Fruit fly (Drosophila melanogaster): ENCODE measurements around the gene CG32148.
A peak's percentile ranks its signal among the peaks of the same experiment; 100 is the strongest.

CG32148 gene

DNA sequence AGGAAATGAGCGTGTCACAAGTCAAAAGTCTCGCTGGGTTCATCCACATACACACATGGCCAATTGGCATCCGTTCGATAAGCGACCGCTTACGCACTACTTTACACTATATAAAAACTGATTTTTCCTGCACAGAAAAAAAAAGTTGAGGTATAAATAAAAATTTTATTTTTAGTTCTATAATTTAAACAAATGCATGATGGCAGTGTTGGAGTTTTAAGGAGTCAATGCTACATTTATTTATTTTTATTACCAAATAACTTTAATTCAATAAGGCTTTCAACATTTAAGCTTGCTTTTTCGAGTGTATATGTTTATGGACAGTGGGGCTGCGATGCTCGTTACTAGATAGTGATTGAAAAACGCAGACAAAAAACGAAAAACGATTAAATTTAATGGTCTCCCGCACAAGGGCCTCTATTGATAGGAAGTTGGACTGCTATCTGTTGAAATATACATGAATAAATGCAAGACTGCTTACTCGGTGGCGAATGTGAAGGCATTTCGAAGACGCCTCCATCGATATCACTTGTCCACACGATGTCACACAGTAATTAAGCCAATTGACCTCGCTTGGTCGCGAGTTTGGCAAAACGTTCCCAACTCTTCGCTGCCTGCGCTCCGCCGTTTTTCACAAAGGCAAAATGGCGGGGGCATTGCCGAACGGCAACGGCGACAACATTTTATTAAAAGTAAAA lies 11.5 kb upstream of the CG32148 start (continued):
- TF ChIP-seq B-H1 (GFP tag; IDR thresholded peaks at IDR 0.05) (peak; percentile 49), slou (GFP tag; optimal IDR thresholded peaks at IDR 0.05) (peak; percentile 25), CG6791 (GFP tag; IDR thresholded peaks at IDR 0.05; ENCODE audit: partially characterized antibody) (no peak), CrebB (tag; optimal IDR thresholded peaks at IDR 0.05) (peak; percentile 71), CG10979 (tag; optimal IDR thresholded peaks at IDR 0.05) (peak; percentile 78), Opbp (GFP tag; IDR thresholded peaks at IDR 0.05; ENCODE audit: partially characterized antibody) (no peak), CG2120 (GFP tag; optimal IDR thresholded peaks at IDR 0.05) (peak; percentile 68), schlank (tag; optimal IDR thresholded peaks at IDR 0.05) (no peak), Dip2 (GFP tag; IDR thresholded peaks at IDR 0.05) (no peak), CG4424 (GFP tag; optimal IDR thresholded peaks at IDR 0.05) (peak; percentile 78), sens (GFP tag) (peak; percentile 90), CG17829 (tag; optimal IDR thresholded peaks at IDR 0.05) (peak; percentile 88), Nf-YC (tag; optimal IDR thresholded peaks at IDR 0.05) (peak; percentile 57), dmrt99B (tag; optimal IDR thresholded peaks at IDR 0.05) (peak; percentile 87), Hr51 (GFP tag; optimal IDR thresholded peaks at IDR 0.05) (peak in 1 of 2 experiments; percentile 84), tna (GFP tag; IDR thresholded peaks at IDR 0.05; ENCODE audit: partially characterized antibody) (no peak), dpn (GFP tag; optimal IDR thresholded peaks at IDR 0.05) (peak in 1 of 2 experiments; percentile 60), MESR4 (GFP tag; optimal IDR thresholded peaks at IDR 0.05) (no peak), mld (GFP tag; IDR thresholded peaks at IDR 0.05; ENCODE audit: partially characterized antibody) (no peak), row (GFP tag; IDR thresholded peaks at IDR 0.05) (peak; percentile 83), bigmax (GFP tag; optimal IDR thresholded peaks at IDR 0.05) (no peak), Six4 (GFP tag; optimal IDR thresholded peaks at IDR 0.05) (peak; percentile 66), otp (GFP tag; IDR thresholded peaks at IDR 0.05) (peak; percentile 46; the same call in 1 of the 3 replicates), CG9437 (GFP tag; optimal IDR thresholded peaks at IDR 0.05) (peak; percentile 69), sens-2 (GFP tag; IDR thresholded peaks at IDR 0.05) (peak; percentile 65), CG1792 (GFP tag; optimal IDR thresholded peaks at IDR 0.05) (peak; percentile 62), slp2 (GFP tag; optimal IDR thresholded peaks at IDR 0.05) (peak; percentile 20), fd3F (GFP tag; optimal IDR thresholded peaks at IDR 0.05) (peak; percentile 68), pum (GFP tag; optimal IDR thresholded peaks at IDR 0.05) (peak; percentile 47), mam (GFP tag; optimal IDR thresholded peaks at IDR 0.05) (peak; percentile 5), dimm (GFP tag; IDR thresholded peaks at IDR 0.05) (no peak), so (GFP tag; IDR thresholded peaks at IDR 0.05) (peak; percentile 69; the same call in 1 of the 3 replicates), exex (tag; optimal IDR thresholded peaks at IDR 0.05) (peak; percentile 16), zfh2 (GFP tag; optimal IDR thresholded peaks at IDR 0.05) (no peak), seq (GFP tag; IDR thresholded peaks at IDR 0.05) (peak; percentile 65), CG2678 (tag; optimal IDR thresholded peaks at IDR 0.05) (peak; percentile 87), CG10267 (tag; optimal IDR thresholded peaks at IDR 0.05) (peak; percentile 83), Dp (GFP tag; optimal IDR thresholded peaks at IDR 0.05) (no peak), CG15601 (tag; optimal IDR thresholded peaks at IDR 0.05) (peak; percentile 72), Bteb2 (GFP tag; optimal IDR thresholded peaks at IDR 0.05) (peak; percentile 33), pzg (GFP tag; optimal IDR thresholded peaks at IDR 0.05) (no peak), CG6765 (GFP tag; optimal IDR thresholded peaks at IDR 0.05) (peak; percentile 9), CG5180 (GFP tag; optimal IDR thresholded peaks at IDR 0.05) (peak; percentile 55), da (GFP tag; optimal IDR thresholded peaks at IDR 0.05) (no peak), bbx (GFP tag; IDR thresholded peaks at IDR 0.05; ENCODE audit: partially characterized antibody) (no peak), Antp (GFP tag; optimal IDR thresholded peaks at IDR 0.05) (no peak), Mes4 (GFP tag; optimal IDR thresholded peaks at IDR 0.05) (no peak), H15 (GFP tag; IDR thresholded peaks at IDR 0.05) (0 out of 3 replicates have a peak, but pooled peaks have one; percentile 35), corto (GFP tag; optimal IDR thresholded peaks at IDR 0.05) (no peak)

Measured in whole organism, embryonic.